Fruit fly (Drosophila melanogaster) whole organism, embryonic: ENCODE measurements around the gene Rab30.

Experiments
- ATbp ChIP-seq: fragments of 200-800 bp; sonication (Bioruptor generic); optimal IDR thresholded peaks from 2 replicates; lab custom pipeline; 2017; ENCODE audit warnings: missing biosample characterization, mild to moderate bottlenecking, missing genetic modification characterization, missing genetic modification reagents
- CG10654 ChIP-seq: fragments of 200-800 bp; sonication (Bioruptor generic); optimal IDR thresholded peaks from 2 replicates; lab custom pipeline; 2016; ENCODE audit warnings: missing biosample characterization, missing genetic modification characterization
- CG11504 ChIP-seq: fragments of 200-800 bp; sonication (Bioruptor generic); optimal IDR thresholded peaks from 3 replicates; lab custom pipeline; 2019; ENCODE audit warnings: missing biosample characterization, mild to moderate bottlenecking, missing genetic modification characterization, moderate library complexity
- CG11695 ChIP-seq: fragments of 200-800 bp; sonication (Bioruptor generic); IDR thresholded peaks from 3 replicates; pipeline ENCODE4 v1.3.6; 2022; ENCODE audit warnings: missing biosample characterization, missing genetic modification characterization
- CG11723 ChIP-seq: fragments of 200-800 bp; sonication (Bioruptor generic); optimal IDR thresholded peaks from 2 replicates; lab custom pipeline; 2017; ENCODE audit warnings: missing biosample characterization, mild to moderate bottlenecking, missing genetic modification characterization
- CG12236 ChIP-seq: fragments of 200-800 bp; sonication (Bioruptor generic); optimal IDR thresholded peaks from 2 replicates; lab custom pipeline; 2016; ENCODE audit warnings: missing biosample characterization, missing genetic modification characterization
- CG1233 ChIP-seq: fragments of 200-800 bp; sonication (Bioruptor generic); optimal IDR thresholded peaks from 4 replicates; lab custom pipeline; 2018; ENCODE audit warnings: missing biosample characterization, mild to moderate bottlenecking, missing genetic modification characterization
- CG13123 ChIP-seq: fragments of 200-800 bp; sonication (Bioruptor generic); optimal IDR thresholded peaks from 2 replicates; lab custom pipeline; 2016; ENCODE audit warnings: missing biosample characterization, missing genetic modification characterization
- CG13775 ChIP-seq: fragments of 200-800 bp; sonication (Bioruptor generic); optimal IDR thresholded peaks from 3 replicates; lab custom pipeline; 2017; ENCODE audit warnings: missing biosample characterization, mild to moderate bottlenecking, missing genetic modification characterization
- CG2199 ChIP-seq: fragments of 200-800 bp; sonication (Bioruptor generic); IDR thresholded peaks from 3 replicates; pipeline ENCODE4 v1.3.6; 2022; ENCODE audit warnings: missing biosample characterization, missing genetic modification characterization
- CG2678 ChIP-seq: fragments of 200-800 bp; sonication (Bioruptor generic); optimal IDR thresholded peaks from 3 replicates; lab custom pipeline; 2019; ENCODE audit warnings: missing biosample characterization, mild to moderate bottlenecking, missing genetic modification characterization, moderate library complexity
- CG2712 ChIP-seq: fragments of 200-800 bp; optimal IDR thresholded peaks from 3 replicates; lab custom pipeline; 2019; ENCODE audit warnings: missing biosample characterization, mild to moderate bottlenecking, missing genetic modification characterization, moderate library complexity
- CG3407 ChIP-seq: fragments of 200-800 bp; sonication (Bioruptor generic); optimal IDR thresholded peaks from 2 replicates; lab custom pipeline; 2018; ENCODE audit warnings: missing biosample characterization, mild to moderate bottlenecking, missing genetic modification characterization
- CG34224 ChIP-seq: fragments of 200-800 bp; sonication (Bioruptor generic); IDR thresholded peaks from 3 replicates; pipeline ENCODE4 v1.3.6; 2022; ENCODE audit warnings: missing biosample characterization, missing genetic modification characterization; ENCODE audit not compliant: partially characterized antibody
- CG7357 ChIP-seq: fragments of 200-800 bp; sonication (Bioruptor generic); IDR thresholded peaks from 3 replicates; pipeline ENCODE4 v1.3.6; 2022; ENCODE audit warnings: missing biosample characterization, missing genetic modification characterization
- CG7556 ChIP-seq: fragments of 200-800 bp; sonication (Bioruptor generic); optimal IDR thresholded peaks from 2 replicates; lab custom pipeline; 2017; ENCODE audit warnings: missing biosample characterization, mild to moderate bottlenecking, missing genetic modification characterization
- CG7745 ChIP-seq: fragments of 200-800 bp; sonication (Bioruptor generic); optimal IDR thresholded peaks from 2 replicates; lab custom pipeline; 2018; ENCODE audit warnings: missing biosample characterization, mild to moderate bottlenecking, missing genetic modification characterization, moderate library complexity
- CG8281 ChIP-seq: fragments of 200-800 bp; sonication (Bioruptor generic); optimal IDR thresholded peaks from 2 replicates; lab custom pipeline; 2018; ENCODE audit warnings: missing biosample characterization, mild to moderate bottlenecking, missing genetic modification characterization, moderate library complexity
- CTCF ChIP-seq: fragments of 200-800 bp; sonication (Bioruptor generic); optimal IDR thresholded peaks from 2 replicates; lab custom pipeline; 2017; ENCODE audit warnings: missing biosample characterization, mild to moderate bottlenecking, missing genetic modification characterization, moderate library complexity
- Camta ChIP-seq: fragments of 200-800 bp; sonication (Bioruptor generic); optimal IDR thresholded peaks from 2 replicates; lab custom pipeline; 2016; ENCODE audit warnings: missing biosample characterization, missing genetic modification characterization
- Fer3 ChIP-seq: fragments of 200-800 bp; sonication (Bioruptor generic); optimal IDR thresholded peaks from 2 replicates; lab custom pipeline; 2018; ENCODE audit warnings: missing biosample characterization, mild to moderate bottlenecking, missing genetic modification characterization, moderate library complexity
- GATAe ChIP-seq: fragments of 200-800 bp; sonication (Bioruptor generic); conservative IDR thresholded peaks from 2 replicates; pipeline ENCODE4 v1.3.6; 2022; ENCODE audit warnings: missing biosample characterization, missing genetic modification characterization
- H15 ChIP-seq: fragments of 200-800 bp; sonication (Bioruptor generic); IDR thresholded peaks from 3 replicates; pipeline ENCODE4 v1.3.6; 2022; ENCODE audit warnings: missing biosample characterization, missing genetic modification characterization
- HLH4C ChIP-seq: fragments of 200-800 bp; sonication (Bioruptor generic); IDR thresholded peaks from 3 replicates; pipeline ENCODE4 v1.3.6; 2022; ENCODE audit warnings: missing biosample characterization, missing genetic modification characterization; ENCODE audit not compliant: partially characterized antibody
- Hand ChIP-seq: fragments of 200-800 bp; sonication (Bioruptor generic); optimal IDR thresholded peaks from 2 replicates; lab custom pipeline; 2017; ENCODE audit warnings: mild to moderate bottlenecking, missing biosample characterization, missing genetic modification reagents, missing genetic modification characterization
- Lhr ChIP-seq: fragments of 200-800 bp; sonication (Bioruptor generic); optimal IDR thresholded peaks from 3 replicates; lab custom pipeline; 2017; ENCODE audit warnings: mild to moderate bottlenecking, missing biosample characterization, missing genetic modification reagents, missing genetic modification characterization
- MBD-R2 ChIP-seq: fragments of 200-800 bp; sonication (Bioruptor generic); IDR thresholded peaks from 2 replicates; pipeline ENCODE4 v1.3.6; 2022; ENCODE audit warnings: missing biosample characterization, missing genetic modification characterization
- Scr ChIP-seq: fragments of 200-800 bp; sonication (Bioruptor generic); IDR thresholded peaks from 2 replicates; pipeline ENCODE4 v1.3.6; 2022; ENCODE audit warnings: missing biosample characterization, missing genetic modification characterization; ENCODE audit not compliant: partially characterized antibody
- chinmo ChIP-seq: fragments of 200-800 bp; sonication (Bioruptor generic); IDR thresholded peaks from 4 replicates; pipeline ENCODE4 v1.3.6; 2022; ENCODE audit warnings: missing biosample characterization, missing genetic modification characterization; ENCODE audit not compliant: partially characterized antibody
- crp ChIP-seq, 2 experiments: fragments of 200-800 bp; sonication (Bioruptor generic); optimal IDR thresholded peaks; 2 replicates in 1 of 2; 3 replicates in 1 of 2; lab custom pipeline; 2017; ENCODE audit warnings: missing biosample characterization in 2 of 2, missing genetic modification characterization in 2 of 2, mild to moderate bottlenecking in 1 of 2, moderate library complexity in 1 of 2
- dmrt99B ChIP-seq: fragments of 200-800 bp; sonication (Bioruptor generic); optimal IDR thresholded peaks from 2 replicates; lab custom pipeline; 2018; ENCODE audit warnings: missing biosample characterization, mild to moderate bottlenecking, missing genetic modification characterization, moderate library complexity
- dysf ChIP-seq: fragments of 200-800 bp; sonication (Bioruptor generic); IDR thresholded peaks from 3 replicates; pipeline ENCODE4 v1.3.6; 2022; ENCODE audit warnings: missing biosample characterization, missing genetic modification characterization
- ems ChIP-seq: fragments of 200-800 bp; sonication (Bioruptor generic); optimal IDR thresholded peaks from 3 replicates; lab custom pipeline; 2016; ENCODE audit warnings: missing biosample characterization, missing genetic modification characterization
- ewg ChIP-seq: fragments of 200-800 bp; sonication (Bioruptor generic); optimal IDR thresholded peaks from 3 replicates; lab custom pipeline; 2017; ENCODE audit warnings: mild to moderate bottlenecking, missing biosample characterization, missing genetic modification reagents, missing genetic modification characterization
- gfzf ChIP-seq: fragments of 200-800 bp; sonication (Bioruptor generic); optimal IDR thresholded peaks from 2 replicates; lab custom pipeline; 2016; ENCODE audit warnings: missing biosample characterization, mild to moderate bottlenecking, missing genetic modification characterization, moderate library complexity
- hth ChIP-seq: fragments of >200 bp; optimal IDR thresholded peaks from 2 replicates; lab custom pipeline; 2017; ENCODE audit warnings: inconsistent platforms
- luna ChIP-seq: fragments of 200-800 bp; sonication (Bioruptor generic); optimal IDR thresholded peaks from 2 replicates; lab custom pipeline; 2016; ENCODE audit warnings: missing biosample characterization, missing genetic modification characterization
- mam ChIP-seq: fragments of 200-800 bp; sonication (Bioruptor generic); optimal IDR thresholded peaks from 3 replicates; lab custom pipeline; 2016; ENCODE audit warnings: missing biosample characterization, missing genetic modification characterization
- mld ChIP-seq: fragments of 200-800 bp; sonication (Bioruptor generic); IDR thresholded peaks from 3 replicates; pipeline ENCODE4 v1.3.6; 2022; ENCODE audit warnings: missing biosample characterization, missing genetic modification characterization; ENCODE audit not compliant: partially characterized antibody
- peb ChIP-seq: fragments of 200-800 bp; sonication (Bioruptor generic); IDR thresholded peaks from 2 replicates; pipeline ENCODE4 v1.3.6; 2022; ENCODE audit warnings: missing biosample characterization, missing genetic modification characterization
- pros ChIP-seq: fragments of 200-800 bp; sonication (Bioruptor generic); optimal IDR thresholded peaks from 3 replicates; lab custom pipeline; 2019; ENCODE audit warnings: missing biosample characterization, mild to moderate bottlenecking, missing genetic modification characterization, moderate library complexity
- ro ChIP-seq: fragments of 200-800 bp; sonication (Bioruptor generic); IDR thresholded peaks from 2 replicates; pipeline ENCODE4 v1.3.6; 2022; ENCODE audit warnings: missing biosample characterization, missing genetic modification characterization
- row ChIP-seq: fragments of 200-800 bp; sonication (Bioruptor generic); IDR thresholded peaks from 3 replicates; pipeline ENCODE4 v1.3.6; 2022; ENCODE audit warnings: missing biosample characterization, missing genetic modification characterization
- salm ChIP-seq: fragments of 200-800 bp; sonication (Bioruptor generic); optimal IDR thresholded peaks from 2 replicates; lab custom pipeline; 2018; ENCODE audit warnings: missing biosample characterization, mild to moderate bottlenecking, missing genetic modification characterization
- slp2 ChIP-seq: fragments of 200-800 bp; sonication (Bioruptor generic); optimal IDR thresholded peaks from 2 replicates; lab custom pipeline; 2016; ENCODE audit warnings: missing biosample characterization, missing genetic modification characterization
- sna ChIP-seq: fragments of 200-800 bp; sonication (Bioruptor generic); IDR thresholded peaks from 2 replicates; pipeline ENCODE4 v1.3.6; 2022; ENCODE audit warnings: missing biosample characterization, missing genetic modification characterization; ENCODE audit not compliant: partially characterized antibody
- toy ChIP-seq: fragments of 200-800 bp; sonication (Bioruptor generic); IDR thresholded peaks from 2 replicates; pipeline ENCODE4 v1.3.6; 2022; ENCODE audit warnings: missing biosample characterization, missing genetic modification characterization
- twi ChIP-seq: fragments of 200-800 bp; optimal IDR thresholded peaks from 2 replicates; lab custom pipeline; 2019; ENCODE audit warnings: missing biosample characterization, mild to moderate bottlenecking, missing genetic modification characterization, moderate library complexity
- unpg ChIP-seq: fragments of 200-800 bp; sonication (Bioruptor generic); optimal IDR thresholded peaks from 3 replicates; lab custom pipeline; 2018; ENCODE audit warnings: missing biosample characterization, mild to moderate bottlenecking, missing genetic modification characterization, moderate library complexity
- yki ChIP-seq: fragments of >200 bp; optimal IDR thresholded peaks from 3 replicates; lab custom pipeline; 2018
- zen2 ChIP-seq: fragments of 200-800 bp; sonication (Bioruptor generic); IDR thresholded peaks from 3 replicates; pipeline ENCODE4 v1.3.6; 2022; ENCODE audit warnings: missing biosample characterization, missing genetic modification characterization; ENCODE audit not compliant: partially characterized antibody

The Rab30 gene

DNA sequence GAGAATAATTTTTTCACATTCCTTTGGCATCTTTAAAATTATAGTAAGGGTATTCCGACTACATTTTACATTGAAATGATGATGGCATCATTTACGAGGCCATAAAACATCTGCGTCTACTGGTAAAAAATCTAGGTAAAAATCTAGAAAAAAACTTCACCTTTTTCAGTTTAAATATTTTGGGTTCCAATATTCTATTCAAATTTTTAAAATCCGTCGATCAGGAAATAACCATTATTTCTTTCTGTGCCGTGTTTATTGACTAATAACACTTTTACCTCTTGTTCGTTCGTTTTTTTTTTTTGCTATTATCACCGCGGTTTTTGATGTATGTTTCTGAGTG, 6.9 kb upstream of the Rab30 start (continued):
- TF ChIP-seq CG7556 (peak; percentile 56), gfzf (no peak), row (GFP tag; lab: Robert Waterston, UW) (peak; percentile 72), hth (lab: Kevin White, UChicago) (no peak), CG34224 (no peak), yki (lab: Kevin White, UChicago) (no peak), CG13775 (peak; percentile 44), luna (no peak), CG1233 (peak; percentile 8), twi (tag; lab: Kevin White, UChicago) (no peak), CG2199 (GFP tag; lab: Robert Waterston, UW) (no peak), unpg (GFP tag; lab: Kevin White, UChicago) (peak; percentile 30), HLH4C (GFP tag; lab: Robert Waterston, UW) (no peak), Camta (GFP tag; lab: Kevin White, UChicago) (peak; percentile 57), MBD-R2 (GFP tag; lab: Robert Waterston, UW) (peak; percentile 36; the same call in 1 of the 2 replicates), dysf (GFP tag; lab: Robert Waterston, UW) (peak; percentile 76), toy (GFP tag; lab: Robert Waterston, UW) (no peak), GATAe (no peak), CG7745 (tag; lab: Kevin White, UChicago) (no peak), ATbp (GFP tag; lab: Kevin White, UChicago) (peak; percentile 27), CG11504 (tag; lab: Kevin White, UChicago) (peak; percentile 64), slp2 (GFP tag; lab: Kevin White, UChicago) (peak; percentile 55), CG7357 (peak; percentile 44; the same call in 2 of the 3 replicates), CG13123 (no peak), CG2712 (tag; lab: Kevin White, UChicago) (peak; percentile 53), crp (GFP tag; optimal IDR thresholded peaks at IDR 0.05; lab: Kevin White, UChicago) (no peak), CG3407 (GFP tag; lab: Kevin White, UChicago) (peak; percentile 26), ems (peak; percentile 37), mam (peak; percentile 22), CG12236 (GFP tag; lab: Kevin White, UChicago) (peak; percentile 66), CG2678 (tag; lab: Kevin White, UChicago) (peak; percentile 68), pros (GFP tag; lab: Kevin White, UChicago) (no peak), chinmo (GFP tag; lab: Robert Waterston, UW) (no peak), dmrt99B (tag; lab: Kevin White, UChicago) (peak; percentile 69), zen2 (GFP tag; lab: Robert Waterston, UW) (no peak), CG10654 (GFP tag; lab: Kevin White, UChicago) (peak; percentile 7), ro (GFP tag; lab: Robert Waterston, UW) (no peak), CG11695 (GFP tag; lab: Robert Waterston, UW) (peak; percentile 76), ewg (peak; percentile 41), Lhr (GFP tag; lab: Kevin White, UChicago) (no peak), CTCF (GFP tag; lab: Kevin White, UChicago) (no peak), CG8281 (tag; lab: Kevin White, UChicago) (no peak), sna (no peak), Scr (no peak), H15 (GFP tag; lab: Robert Waterston, UW) (no peak; the same call in 2 of the 3 replicates), CG11723 (GFP tag; lab: Kevin White, UChicago) (peak; percentile 32), salm (no peak), mld (GFP tag; lab: Robert Waterston, UW) (no peak), Hand (GFP tag; lab: Kevin White, UChicago) (no peak), peb (GFP tag; lab: Robert Waterston, UW) (peak; percentile 54; the same call in 1 of the 2 replicates), Fer3 (tag; lab: Kevin White, UChicago) (peak; percentile 43)
